Fruit fly (Drosophila melanogaster) whole organism, wandering third instar larva: Measurements from ENCODE around the gene CG32299.

Experiments
- Dfd ChIP-seq: fragments of >200 bp; optimal IDR thresholded peaks from 2 replicates; lab custom pipeline; 2017; ENCODE audit warnings: missing biosample characterization, missing genetic modification characterization
- Hr83 ChIP-seq: fragments of 200-300 bp; sonication (Bioruptor generic); optimal IDR thresholded peaks from 2 replicates; lab custom pipeline; 2016; ENCODE audit warnings: missing biosample characterization, mild to moderate bottlenecking, missing genetic modification characterization, moderate library complexity; ENCODE audit not compliant: poor library complexity, severe bottlenecking
- dl ChIP-seq, 2 experiments: fragments of 175-275, 200-275 bp in 1 of 2; fragments of 200-275 bp in 1 of 2; sonication (Bioruptor generic); optimal IDR thresholded peaks; lab custom pipeline; 2018; ENCODE audit warnings: mild to moderate bottlenecking in 2 of 2, missing biosample characterization in 2 of 2, missing genetic modification characterization in 2 of 2, moderate library complexity in 2 of 2; ENCODE audit not compliant: partially characterized antibody in 2 of 2, insufficient read depth in 1 of 2
- fru ChIP-seq: fragments of 200-800 bp; sonication (Bioruptor generic); optimal IDR thresholded peaks from 3 replicates; lab custom pipeline; 2016; ENCODE audit warnings: missing biosample characterization, mild to moderate bottlenecking, missing genetic modification characterization
- h ChIP-seq: fragments of 200-800 bp; sonication (Bioruptor generic); optimal IDR thresholded peaks from 3 replicates; lab custom pipeline; 2016; ENCODE audit warnings: missing biosample characterization, mild to moderate bottlenecking, missing genetic modification characterization
- psq ChIP-seq: fragments of 200-800 bp; sonication (Bioruptor generic); optimal IDR thresholded peaks from 3 replicates; lab custom pipeline; 2017; ENCODE audit warnings: missing biosample characterization, mild to moderate bottlenecking, missing genetic modification characterization, moderate library complexity

DNA sequence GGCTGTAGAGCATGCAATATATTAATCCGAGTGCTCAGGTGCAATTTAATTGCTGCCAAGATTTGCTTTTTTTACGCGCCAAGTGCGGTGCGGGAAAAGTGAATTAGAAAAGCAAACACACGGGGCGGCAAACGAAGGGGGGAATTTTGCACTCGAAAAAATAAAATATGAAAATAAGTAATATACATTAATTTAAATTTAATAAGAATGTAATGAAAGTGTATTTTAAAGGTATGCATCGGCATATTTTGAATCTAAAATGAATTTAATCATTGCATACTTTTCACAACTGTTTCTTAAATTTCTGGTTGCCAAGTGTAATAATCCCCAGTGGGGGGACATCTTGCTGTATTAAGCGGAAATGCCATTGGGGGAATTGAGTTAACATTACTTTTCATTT, 43.4 kb upstream of the CG32299 start:
- no peak for TF ChIP-seq fru
- TF ChIP-seq dl (GFP tag; optimal IDR thresholded peaks at IDR 0.05; lab: Kevin White, UChicago; ENCODE audit: insufficient read depth in 1 of 2, partially characterized antibody in 2 of 2) = no peak
- TF ChIP-seq psq = no peak
- no peak for TF ChIP-seq Dfd (GFP tag; lab: Kevin White, UChicago)
- no peak for TF ChIP-seq h (GFP tag; lab: Kevin White, UChicago)
- no peak for TF ChIP-seq Hr83 (GFP tag; lab: Kevin White, UChicago)
